Fruit fly (Drosophila melanogaster) Kc167 (cell line): Measurements from ENCODE around the gene Gclm.

Experiments used
- Myc ChIP-seq: fragments of >200 bp; optimal IDR thresholded peaks from 2 replicates; lab custom pipeline; 2017; ENCODE audit warnings: missing external identifiers
- Sin3A ChIP-seq: fragments of >200 bp; optimal IDR thresholded peaks from 2 replicates; lab custom pipeline; 2018; ENCODE audit warnings: missing external identifiers
- h ChIP-seq: fragments of >200 bp; optimal IDR thresholded peaks from 3 replicates; lab custom pipeline; 2018; ENCODE audit warnings: missing external identifiers
- insv ChIP-seq: fragments of >200 bp; optimal IDR thresholded peaks from 3 replicates; lab custom pipeline; 2018; ENCODE audit warnings: missing external identifiers
- psq ChIP-seq: fragments of >200 bp; optimal IDR thresholded peaks from 2 replicates; lab custom pipeline; 2017; ENCODE audit warnings: missing external identifiers
- ttk ChIP-seq: sonication (Bioruptor generic); optimal IDR thresholded peaks from 2 replicates; lab custom pipeline; 2017; ENCODE audit warnings: missing external identifiers

- TF ChIP-seq ttk (lab: Kevin White, UChicago), result no peak
- TF ChIP-seq h (lab: Kevin White, UChicago), result no peak
- no peak for TF ChIP-seq psq (lab: Kevin White, UChicago)
- no peak for TF ChIP-seq Sin3A (lab: Kevin White, UChicago)
- no peak for TF ChIP-seq insv
- no peak for TF ChIP-seq Myc (lab: Kevin White, UChicago)
Observed at dm6 chr3R:22694659-22695058, 8.3 kb upstream of the Gclm start, which contains the start of gene cd.
